Worm (Caenorhabditis elegans): ENCODE measurements around the gene pssy-2.

Gene pssy-2

DNA sequence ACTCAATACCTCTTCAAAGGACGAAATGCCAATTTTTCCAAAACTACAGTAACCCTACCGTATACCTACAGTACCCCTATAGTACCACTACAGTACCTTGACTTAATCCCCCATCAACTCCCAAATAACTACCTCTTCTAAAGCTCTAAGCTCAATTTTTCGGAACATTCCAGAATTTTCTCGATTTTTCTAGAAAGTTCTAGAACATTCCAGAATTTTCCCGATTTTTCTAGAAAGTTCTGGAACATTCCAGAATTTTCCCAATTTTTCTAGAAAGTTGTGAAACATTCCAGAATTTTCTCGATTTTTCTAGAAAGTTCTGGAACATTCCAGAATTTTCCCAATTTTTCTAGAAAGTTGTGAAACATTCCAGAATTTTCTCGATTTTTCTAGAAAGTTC, 24.7 kb upstream of the pssy-2 start:
- TF ChIP-seq flt-1 (GFP tag; IDR thresholded peaks at IDR 0.05), result peak; percentile 65; the same call in 1 of the 2 replicates

DNA sequence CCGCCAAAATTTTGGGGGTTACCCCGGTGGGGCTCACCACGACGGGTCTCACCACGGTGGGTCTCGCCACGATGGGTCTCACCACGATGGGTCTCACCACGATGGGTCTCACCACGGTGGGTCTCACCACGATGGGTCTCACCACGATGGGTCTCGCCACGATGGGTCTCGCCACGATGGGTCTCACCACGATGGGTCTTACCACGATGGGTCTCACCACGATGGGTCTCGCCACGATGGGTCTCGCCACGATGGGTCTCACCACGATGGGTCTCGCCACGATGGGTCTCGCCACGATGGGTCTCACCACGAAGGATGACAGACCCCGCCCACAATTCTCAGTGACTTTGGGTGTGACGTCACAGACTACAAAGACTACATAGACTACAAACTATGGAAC, 23.4 kb upstream of the pssy-2 start:
- TF ChIP-seq tab-1 (GFP tag; IDR thresholded peaks at IDR 0.05), result 0 out of 2 replicates have a peak, but pooled peaks have one; percentile 21

DNA sequence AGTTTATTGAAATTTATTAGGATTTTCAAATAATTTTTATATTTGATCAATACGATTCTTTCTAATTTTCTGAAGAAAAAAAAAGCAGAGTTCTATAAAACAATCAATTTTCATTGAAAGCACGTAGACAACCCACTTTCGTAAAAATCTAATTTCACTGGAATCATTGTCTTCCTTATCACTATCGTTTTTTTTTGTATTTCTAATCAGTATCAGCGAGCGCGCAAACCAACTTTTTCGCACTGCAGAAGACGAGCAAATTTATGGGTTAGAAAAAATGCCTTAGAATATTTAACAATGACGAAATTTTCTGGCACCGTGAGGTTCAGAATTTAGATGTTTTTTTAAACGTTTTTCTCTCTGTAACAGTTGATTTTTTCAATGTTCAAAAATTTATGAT, 18.8 kb upstream of the pssy-2 start:
- TF ChIP-seq med-1 (GFP tag; optimal IDR thresholded peaks at IDR 0.05; ENCODE audit: insufficient read depth) (no peak), T22C8.4 (GFP tag; IDR thresholded peaks at IDR 0.05) (no peak), klf-2 (GFP tag; conservative IDR thresholded peaks at IDR 0.05) (no peak), ztf-29 (GFP tag; IDR thresholded peaks at IDR 0.05) (no peak), tab-1 (GFP tag; IDR thresholded peaks at IDR 0.05) (no peak), cog-1 (tag; optimal IDR thresholded peaks at IDR 0.05) (no peak), ztf-23 (GFP tag; IDR thresholded peaks at IDR 0.05) (no peak), flt-1 (GFP tag; IDR thresholded peaks at IDR 0.05) (no peak), ref-1 (GFP tag; conservative IDR thresholded peaks at IDR 0.05) (no peak)

DNA sequence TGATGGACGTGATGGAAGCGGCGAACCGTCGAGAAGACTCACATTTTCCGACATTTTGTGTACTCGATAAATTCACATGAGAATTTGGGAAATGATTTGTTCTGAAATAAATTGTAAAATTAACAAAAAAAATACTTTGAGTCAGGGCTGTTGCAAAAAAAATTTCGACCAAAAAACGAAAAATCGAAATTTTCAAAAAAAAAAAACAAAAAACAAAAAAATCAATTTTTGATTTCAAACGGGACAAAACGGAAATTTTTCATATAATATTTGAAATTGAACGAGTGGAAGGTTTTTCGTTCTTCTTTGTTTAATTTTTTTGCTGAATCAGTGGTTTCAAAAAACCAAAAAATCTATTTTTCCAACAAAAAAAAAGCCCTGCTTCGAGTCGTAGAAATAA, 16.4 kb upstream of the pssy-2 start, which contains the start of gene cua-1:
TSS of gene cua-1 (minus strand) at position 101 of the 400 bp plus-strand sequence.
- no peak for TF ChIP-seq ztf-29 (GFP tag; IDR thresholded peaks at IDR 0.05)
- no peak for TF ChIP-seq tab-1 (GFP tag; IDR thresholded peaks at IDR 0.05)
- TF ChIP-seq ztf-23 (GFP tag; IDR thresholded peaks at IDR 0.05), result no peak
- no peak for TF ChIP-seq cog-1 (tag; optimal IDR thresholded peaks at IDR 0.05)
- no peak for TF ChIP-seq ref-1 (GFP tag; conservative IDR thresholded peaks at IDR 0.05)
- no peak for TF ChIP-seq T22C8.4 (GFP tag; IDR thresholded peaks at IDR 0.05)
- TF ChIP-seq med-1 (GFP tag; optimal IDR thresholded peaks at IDR 0.05; ENCODE audit: insufficient read depth), result no peak
- TF ChIP-seq flt-1 (GFP tag; IDR thresholded peaks at IDR 0.05), result no peak
- TF ChIP-seq klf-2 (GFP tag; conservative IDR thresholded peaks at IDR 0.05), result no peak

DNA sequence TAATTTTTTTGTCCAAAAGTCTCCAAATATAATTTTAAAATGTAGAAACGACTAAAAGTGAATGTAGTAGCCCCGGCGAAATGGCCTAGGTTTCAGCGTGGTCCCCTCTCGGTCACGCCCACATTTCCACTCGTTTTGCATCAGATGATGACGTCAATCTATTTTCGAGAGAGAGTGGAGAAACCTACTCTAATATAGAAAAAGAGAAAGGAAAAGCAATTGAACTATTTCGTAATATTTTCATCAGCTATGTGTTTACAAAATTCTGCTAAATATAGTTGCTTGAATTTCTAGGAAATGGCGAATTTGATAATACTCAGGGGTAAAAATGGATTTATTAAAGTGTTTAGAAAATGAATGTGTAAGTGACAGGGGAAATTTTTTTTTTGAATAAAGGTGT, 15.8 kb upstream of the pssy-2 start:
- no peak for TF ChIP-seq ref-1 (GFP tag; conservative IDR thresholded peaks at IDR 0.05)
- no peak for TF ChIP-seq klf-2 (GFP tag; conservative IDR thresholded peaks at IDR 0.05)
- TF ChIP-seq T22C8.4 (GFP tag; IDR thresholded peaks at IDR 0.05), result no peak
- no peak for TF ChIP-seq cog-1 (tag; optimal IDR thresholded peaks at IDR 0.05)
- TF ChIP-seq ztf-29 (GFP tag; IDR thresholded peaks at IDR 0.05), result no peak
- TF ChIP-seq med-1 (GFP tag; optimal IDR thresholded peaks at IDR 0.05; ENCODE audit: insufficient read depth), result no peak
- TF ChIP-seq flt-1 (GFP tag; IDR thresholded peaks at IDR 0.05), result no peak
- no peak for TF ChIP-seq tab-1 (GFP tag; IDR thresholded peaks at IDR 0.05)
- no peak for TF ChIP-seq ztf-23 (GFP tag; IDR thresholded peaks at IDR 0.05)

DNA sequence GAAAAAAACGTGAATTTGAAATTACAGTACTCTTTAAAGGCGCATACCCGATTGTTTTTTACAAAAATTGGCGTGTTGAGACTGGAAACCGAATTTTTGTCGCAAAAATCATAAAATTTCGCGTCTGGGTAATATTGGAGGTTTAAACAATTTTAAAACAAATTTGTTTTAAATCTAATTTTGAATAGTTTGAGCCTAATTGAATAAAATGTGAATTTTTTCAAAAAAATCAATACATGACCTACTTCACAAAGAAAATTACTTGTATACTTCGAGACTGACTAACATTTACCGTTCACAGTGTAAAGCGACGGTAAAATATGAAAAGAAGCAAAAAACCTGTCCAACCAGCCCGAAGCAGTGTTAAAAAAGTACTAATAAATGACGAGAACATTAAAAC, 14.3 kb upstream of the pssy-2 start:
- no peak for TF ChIP-seq cog-1 (tag; optimal IDR thresholded peaks at IDR 0.05)
- no peak for TF ChIP-seq flt-1 (GFP tag; IDR thresholded peaks at IDR 0.05)
- TF ChIP-seq med-1 (GFP tag; optimal IDR thresholded peaks at IDR 0.05; ENCODE audit: insufficient read depth), result no peak
- no peak for TF ChIP-seq ref-1 (GFP tag; conservative IDR thresholded peaks at IDR 0.05)
- TF ChIP-seq ztf-29 (GFP tag; IDR thresholded peaks at IDR 0.05), result no peak
- TF ChIP-seq ztf-23 (GFP tag; IDR thresholded peaks at IDR 0.05), result no peak
- TF ChIP-seq T22C8.4 (GFP tag; IDR thresholded peaks at IDR 0.05), result no peak
- TF ChIP-seq tab-1 (GFP tag; IDR thresholded peaks at IDR 0.05), result no peak
- no peak for TF ChIP-seq klf-2 (GFP tag; conservative IDR thresholded peaks at IDR 0.05)

DNA sequence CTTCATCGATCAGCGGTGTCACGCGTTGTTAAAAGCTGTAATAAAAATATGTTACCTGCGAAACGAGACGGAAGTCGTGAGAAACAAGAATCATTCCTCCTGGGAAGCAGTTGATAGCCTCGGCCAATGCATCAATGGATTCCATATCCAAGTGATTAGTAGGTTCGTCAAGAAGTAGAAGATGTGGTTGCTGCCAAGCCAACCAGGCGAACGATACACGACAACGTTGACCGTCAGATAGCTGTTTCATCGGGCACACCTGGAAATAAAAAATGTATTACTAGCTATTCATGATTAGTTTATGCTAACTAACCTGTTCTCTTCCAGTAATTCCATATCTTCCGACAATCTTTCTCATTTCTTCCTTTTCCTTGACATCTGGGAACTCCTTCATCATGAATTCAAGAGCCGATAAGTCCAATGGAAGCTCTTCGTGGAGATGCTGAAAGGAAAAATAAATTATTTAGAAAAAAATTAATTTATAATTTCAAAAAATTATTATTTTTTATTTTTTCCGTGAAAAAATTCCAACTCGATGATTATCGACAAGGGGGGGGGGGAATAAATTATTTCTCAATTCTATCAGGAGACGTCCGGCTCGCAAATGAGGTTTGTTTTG, 12.5 kb upstream of the pssy-2 start, which contains the start of gene tag-164:
TSS of gene tag-164 (plus strand) at position 569 of the 619 bp plus-strand sequence.
- no peak for TF ChIP-seq klf-2 (GFP tag; conservative IDR thresholded peaks at IDR 0.05)
- TF ChIP-seq cog-1 (tag; optimal IDR thresholded peaks at IDR 0.05), result no peak
- TF ChIP-seq T22C8.4 (GFP tag; IDR thresholded peaks at IDR 0.05), result no peak
- no peak for TF ChIP-seq ztf-29 (GFP tag; IDR thresholded peaks at IDR 0.05)

DNA sequence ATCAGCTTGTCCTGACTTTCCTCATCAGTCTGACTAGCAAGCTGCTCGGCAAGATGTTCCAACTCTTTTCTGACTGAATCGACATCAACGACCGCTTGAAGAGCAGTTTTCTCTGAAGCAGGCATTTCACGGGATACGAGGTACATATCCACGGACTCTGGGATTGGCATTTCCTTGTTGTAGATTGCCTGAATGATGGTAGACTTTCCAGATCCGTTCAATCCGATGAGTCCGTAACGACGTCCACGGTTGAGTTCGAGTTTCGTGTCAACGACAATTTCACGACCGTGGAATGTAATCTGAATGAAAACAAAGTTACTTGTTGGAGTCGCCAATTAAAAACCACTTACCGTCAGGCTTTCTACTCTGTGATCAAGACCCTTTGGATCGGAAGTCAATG, 10.1 kb upstream of the pssy-2 start:
- TF ChIP-seq cog-1 (tag; optimal IDR thresholded peaks at IDR 0.05) (no peak), med-1 (GFP tag; optimal IDR thresholded peaks at IDR 0.05; ENCODE audit: insufficient read depth) (no peak), flt-1 (GFP tag; IDR thresholded peaks at IDR 0.05) (no peak), ref-1 (GFP tag; conservative IDR thresholded peaks at IDR 0.05) (no peak), ztf-29 (GFP tag; IDR thresholded peaks at IDR 0.05) (no peak), ztf-23 (GFP tag; IDR thresholded peaks at IDR 0.05) (no peak), tab-1 (GFP tag; IDR thresholded peaks at IDR 0.05) (no peak), klf-2 (GFP tag; conservative IDR thresholded peaks at IDR 0.05) (no peak), T22C8.4 (GFP tag; IDR thresholded peaks at IDR 0.05) (no peak)

DNA sequence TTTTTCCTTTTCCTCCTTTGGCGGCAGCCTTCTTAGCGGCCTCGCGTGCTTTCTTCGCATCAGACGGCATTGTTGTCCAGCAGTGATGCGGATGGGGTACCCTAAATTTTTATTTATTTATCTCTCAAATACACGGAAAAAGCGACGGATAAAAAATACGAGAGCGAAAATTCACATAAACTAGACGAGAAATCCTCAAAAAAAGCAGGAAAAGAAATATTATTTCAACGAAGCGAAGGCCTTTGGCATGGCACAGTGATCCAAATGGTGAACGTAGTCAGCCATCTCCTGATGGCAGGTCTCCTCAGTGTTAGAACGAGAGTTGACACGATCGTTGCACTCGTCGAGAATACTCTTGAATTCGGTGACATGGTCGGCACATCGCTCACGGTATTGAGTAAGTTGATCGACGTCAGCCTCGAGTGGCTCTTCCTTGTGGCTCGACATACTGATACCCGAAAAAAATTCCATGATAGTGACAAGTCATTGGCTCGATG, 9.4 kb upstream of the pssy-2 start, which contains the start of the genes abcf-2 and T27E9.2:
TSS of gene abcf-2 (minus strand) at position 101 of the 497 bp plus-strand sequence.
TSS of gene T27E9.2 (minus strand) at position 447 of the 497 bp plus-strand sequence.
- no peak for TF ChIP-seq ztf-29 (GFP tag; IDR thresholded peaks at IDR 0.05)
- no peak for TF ChIP-seq ref-1 (GFP tag; conservative IDR thresholded peaks at IDR 0.05)
- TF ChIP-seq flt-1 (GFP tag; IDR thresholded peaks at IDR 0.05), result no peak
- TF ChIP-seq cog-1 (tag; optimal IDR thresholded peaks at IDR 0.05), result no peak
- no peak for TF ChIP-seq T22C8.4 (GFP tag; IDR thresholded peaks at IDR 0.05)
- TF ChIP-seq klf-2 (GFP tag; conservative IDR thresholded peaks at IDR 0.05), result no peak
- no peak for TF ChIP-seq med-1 (GFP tag; optimal IDR thresholded peaks at IDR 0.05; ENCODE audit: insufficient read depth)
- TF ChIP-seq ztf-23 (GFP tag; IDR thresholded peaks at IDR 0.05), result no peak
- TF ChIP-seq tab-1 (GFP tag; IDR thresholded peaks at IDR 0.05), result no peak
